Worm (Caenorhabditis elegans) whole organism, L4 larva: ENCODE results near the gene ubc-19.

Source experiments
- D1046.2 ChIP-seq: fragments of 200-800 bp; sonication (Bioruptor generic); IDR thresholded peaks from 2 replicates; pipeline ENCODE4 v1.3.6; 2022; ENCODE audit warnings: missing genetic modification characterization, missing compliant biosample characterization
- F10B5.3 ChIP-seq: sonication (generic microtip); optimal IDR thresholded peaks from 2 replicates; lab custom pipeline; 2016; ENCODE audit warnings: mild to moderate bottlenecking, missing genetic modification characterization, missing compliant biosample characterization
- F37D6.2 ChIP-seq: sonication (generic microtip); optimal IDR thresholded peaks from 2 replicates; lab custom pipeline; 2016; ENCODE audit warnings: mild to moderate bottlenecking, missing genetic modification characterization, missing compliant biosample characterization
- Y75B8A.6 ChIP-seq: fragments of 200-800 bp; sonication (Bioruptor generic); IDR thresholded peaks from 2 replicates; pipeline ENCODE4 v1.3.6; 2022; ENCODE audit warnings: missing genetic modification reagents, missing genetic modification characterization, missing compliant biosample characterization
- ZK337.2 ChIP-seq: fragments of 200-800 bp; sonication (Bioruptor generic); IDR thresholded peaks from 2 replicates; pipeline ENCODE4 v1.3.6; 2022; ENCODE audit warnings: missing genetic modification reagents, missing genetic modification characterization, missing compliant biosample characterization
- ama-1 ChIP-seq: fragments of 150-350 bp; optimal IDR thresholded peaks from 2 replicates; lab custom pipeline; 2014; ENCODE audit warnings: inconsistent platforms, mixed read lengths
- ceh-20 ChIP-seq: fragments of 200-800 bp; sonication (Bioruptor generic); IDR thresholded peaks from 2 replicates; pipeline ENCODE4 v1.3.6; 2022; ENCODE audit warnings: missing genetic modification reagents, missing genetic modification characterization, missing compliant biosample characterization
- ceh-44 ChIP-seq: fragments of 200-800 bp; sonication (Bioruptor generic); IDR thresholded peaks from 2 replicates; pipeline ENCODE4 v1.3.6; 2022; ENCODE audit warnings: missing genetic modification reagents, missing genetic modification characterization, missing compliant biosample characterization
- ceh-62 ChIP-seq: sonication (generic microtip); optimal IDR thresholded peaks from 2 replicates; lab custom pipeline; 2017; ENCODE audit warnings: missing biosample characterization, missing genetic modification characterization
- ces-1 ChIP-seq: fragments of 150-350 bp; sonication (generic microtip); optimal IDR thresholded peaks from 4 replicates; lab custom pipeline; 2014; ENCODE audit warnings: missing biosample characterization, missing genetic modification reagents, missing genetic modification characterization
- ctbp-1 ChIP-seq: fragments of 200-800 bp; sonication (Bioruptor generic); IDR thresholded peaks from 2 replicates; pipeline ENCODE4 v1.3.6; 2022; ENCODE audit warnings: missing genetic modification reagents, missing genetic modification characterization, missing compliant biosample characterization
- daf-16 ChIP-seq, 3 experiments: sonication (generic microtip); optimal IDR thresholded peaks; 2 replicates each; lab custom pipeline; 2016 to 2017; ENCODE audit warnings: missing genetic modification characterization in 3 of 3, missing genetic modification reagents in 3 of 3, mild to moderate bottlenecking in 2 of 3, missing compliant biosample characterization in 2 of 3, missing biosample characterization in 1 of 3, moderate library complexity in 1 of 3
- daf-8 ChIP-seq: fragments of 200-800 bp; sonication (Bioruptor generic); IDR thresholded peaks from 2 replicates; pipeline ENCODE4 v1.3.6; 2022; ENCODE audit warnings: missing genetic modification characterization, missing compliant biosample characterization
- dmd-6 ChIP-seq: fragments of 200-800 bp; sonication (Bioruptor generic); IDR thresholded peaks from 2 replicates; pipeline ENCODE4 v1.3.6; 2022; ENCODE audit warnings: missing genetic modification reagents, missing genetic modification characterization, missing compliant biosample characterization
- dmd-9 ChIP-seq: fragments of 200-800 bp; sonication (Bioruptor generic); IDR thresholded peaks from 2 replicates; pipeline ENCODE4 v1.3.6; 2022; ENCODE audit warnings: missing genetic modification reagents, missing genetic modification characterization, missing compliant biosample characterization
- hlh-11 ChIP-seq: fragments of 200-800 bp; sonication (Bioruptor generic); optimal IDR thresholded peaks from 2 replicates; lab custom pipeline; 2018; ENCODE audit warnings: mild to moderate bottlenecking, missing genetic modification characterization, missing compliant biosample characterization
- lim-7 ChIP-seq: fragments of 200-800 bp; sonication (Bioruptor generic); IDR thresholded peaks from 2 replicates; pipeline ENCODE4 v1.3.6; 2022; ENCODE audit warnings: missing genetic modification characterization, missing compliant biosample characterization
- lin-1 ChIP-seq: fragments of 200-800 bp; sonication (Bioruptor generic); IDR thresholded peaks from 2 replicates; pipeline ENCODE4 v1.3.6; 2022; ENCODE audit warnings: missing genetic modification reagents, missing genetic modification characterization, missing compliant biosample characterization
- lin-39 ChIP-seq: fragments of 150-350 bp; optimal IDR thresholded peaks from 2 replicates; lab custom pipeline; 2014; ENCODE audit warnings: missing biosample characterization, missing genetic modification reagents, missing genetic modification characterization
- lsy-2 ChIP-seq, 2 experiments: fragments of 150-350 bp in 1 of 2; sonication (generic microtip) in 1 of 2; optimal IDR thresholded peaks; 2 replicates each; lab custom pipeline; 2014 to 2017; ENCODE audit warnings: missing biosample characterization in 2 of 2, missing genetic modification characterization in 2 of 2
- madf-9 ChIP-seq: fragments of 200-800 bp; sonication (Bioruptor generic); conservative IDR thresholded peaks from 2 replicates; pipeline ENCODE4 v1.3.6; 2022; ENCODE audit warnings: missing genetic modification reagents, missing genetic modification characterization, missing compliant biosample characterization
- mdt-29 ChIP-seq: fragments of 200-800 bp; sonication (Bioruptor generic); IDR thresholded peaks from 2 replicates; pipeline ENCODE4 v1.3.6; 2022; ENCODE audit warnings: missing genetic modification reagents, missing genetic modification characterization, missing compliant biosample characterization
- mep-1 ChIP-seq: fragments of 150-350 bp; sonication (generic microtip); optimal IDR thresholded peaks from 3 replicates; lab custom pipeline; 2014; ENCODE audit warnings: missing biosample characterization, missing genetic modification characterization
- nhr-10 ChIP-seq: fragments of 150-350 bp; optimal IDR thresholded peaks from 2 replicates; lab custom pipeline; 2014; ENCODE audit warnings: missing biosample characterization, missing genetic modification characterization
- nhr-237 ChIP-seq: sonication (generic microtip); optimal IDR thresholded peaks from 2 replicates; lab custom pipeline; 2017; ENCODE audit warnings: missing biosample characterization, missing genetic modification characterization
- nhr-28 ChIP-seq: fragments of 150-350 bp; optimal IDR thresholded peaks from 2 replicates; lab custom pipeline; 2014; ENCODE audit warnings: missing biosample characterization, missing genetic modification characterization
- nhr-41 ChIP-seq: fragments of 200-800 bp; sonication (Bioruptor generic); IDR thresholded peaks from 2 replicates; pipeline ENCODE4 v1.3.6; 2022; ENCODE audit warnings: missing genetic modification reagents, missing genetic modification characterization, missing compliant biosample characterization
- nhr-48 ChIP-seq: sonication (generic microtip); optimal IDR thresholded peaks from 2 replicates; lab custom pipeline; 2016; ENCODE audit warnings: mild to moderate bottlenecking, missing genetic modification characterization, missing compliant biosample characterization
- nhr-76 ChIP-seq: fragments of 150-350 bp; optimal IDR thresholded peaks from 2 replicates; lab custom pipeline; 2014; ENCODE audit warnings: missing biosample characterization, missing genetic modification characterization
- nhr-77 ChIP-seq: fragments of 150-350 bp; optimal IDR thresholded peaks from 2 replicates; lab custom pipeline; 2014; ENCODE audit warnings: missing biosample characterization, missing genetic modification characterization
- pha-4 ChIP-seq, 2 experiments: fragments of 150-350 bp in 1 of 2; fragments of 200-800 bp in 1 of 2; sonication (Bioruptor generic) in 1 of 2; IDR thresholded peaks in 1 of 2; optimal IDR thresholded peaks in 1 of 2; 2 replicates each; pipeline versions ENCODE4 v1.3.6 to Lab custom; 2014 to 2022; ENCODE audit warnings: missing genetic modification characterization in 2 of 2, missing genetic modification reagents in 2 of 2, missing biosample characterization in 1 of 2, missing compliant biosample characterization in 1 of 2
- php-3 ChIP-seq: fragments of 200-800 bp; sonication (Bioruptor generic); IDR thresholded peaks from 2 replicates; pipeline ENCODE4 v1.3.6; 2022; ENCODE audit warnings: missing genetic modification reagents, missing genetic modification characterization, missing compliant biosample characterization
- pqm-1 ChIP-seq: sonication (generic microtip); optimal IDR thresholded peaks from 2 replicates; lab custom pipeline; 2017; ENCODE audit warnings: missing biosample characterization, missing genetic modification characterization
- saeg-2 ChIP-seq: fragments of 200-800 bp; sonication (Bioruptor generic); IDR thresholded peaks from 2 replicates; pipeline ENCODE4 v1.3.6; 2022; ENCODE audit warnings: missing genetic modification reagents, missing genetic modification characterization, missing compliant biosample characterization
- tag-97 ChIP-seq: fragments of 200-800 bp; sonication (Bioruptor generic); IDR thresholded peaks from 2 replicates; pipeline ENCODE4 v1.3.6; 2022; ENCODE audit warnings: missing genetic modification characterization, missing compliant biosample characterization
- tra-1 ChIP-seq: fragments of 200-800 bp; sonication (Bioruptor generic); IDR thresholded peaks from 2 replicates; pipeline ENCODE4 v1.3.6; 2022; ENCODE audit warnings: missing genetic modification reagents, missing genetic modification characterization, missing compliant biosample characterization
- unc-62 ChIP-seq, 3 experiments: fragments of 150-350 bp in 1 of 3; sonication (generic microtip); optimal IDR thresholded peaks in 2 of 3; peaks in 1 of 3; 1 replicate in 1 of 3; 2 replicates in 2 of 3; lab custom pipeline; 2014 to 2017; ENCODE audit warnings: missing biosample characterization in 3 of 3, missing genetic modification characterization in 3 of 3, missing genetic modification reagents in 3 of 3, missing genotype in 1 of 3
- vab-7 ChIP-seq: fragments of 200-800 bp; sonication (Bioruptor generic); IDR thresholded peaks from 2 replicates; pipeline ENCODE4 v1.3.6; 2022; ENCODE audit warnings: missing genetic modification reagents, missing genetic modification characterization, missing compliant biosample characterization

The ubc-19 gene

ce11 chrV:18705319-18706062 lies 15.9 kb upstream of the ubc-19 start (continued):
- TF ChIP-seq pha-4 (GFP tag; IDR thresholded peaks at IDR 0.05; lab: Robert Waterston, UW) (no peak), pha-4 (tag; optimal IDR thresholded peaks at IDR 0.05; lab: Kevin White, UChicago) (no peak), Y75B8A.6 (GFP tag; lab: Robert Waterston, UW) (no peak), vab-7 (GFP tag; lab: Robert Waterston, UW) (no peak), ces-1 (GFP tag; lab: Kevin White, UChicago) (no peak), F37D6.2 (no peak), dmd-6 (GFP tag; lab: Robert Waterston, UW) (no peak), tag-97 (GFP tag; lab: Robert Waterston, UW) (no peak), madf-9 (no peak), ceh-44 (GFP tag; lab: Robert Waterston, UW) (no peak), ctbp-1 (GFP tag; lab: Robert Waterston, UW) (0 out of 2 replicates have a peak, but pooled peaks have one; percentile 27), nhr-41 (no peak), lsy-2 (tag; optimal IDR thresholded peaks at IDR 0.05; lab: Kevin White, UChicago) (no peak), php-3 (GFP tag; lab: Robert Waterston, UW) (no peak), lin-1 (GFP tag; lab: Robert Waterston, UW) (no peak), tra-1 (GFP tag; lab: Robert Waterston, UW) (0 out of 2 replicates have a peak, but pooled peaks have one; percentile 51), lin-39 (tag; lab: Kevin White, UChicago) (no peak), unc-62 (GFP tag; optimal IDR thresholded peaks at IDR 0.05 in 1 of 2; lab: Kevin White, UChicago) (peak in 1 of 2 experiments; percentile 83), unc-62 (tag; optimal IDR thresholded peaks at IDR 0.05; lab: Kevin White, UChicago) (no peak), nhr-10 (no peak), nhr-48 (tag; lab: Kevin White, UChicago) (no peak), D1046.2 (GFP tag; lab: Robert Waterston, UW) (0 out of 2 replicates have a peak, but pooled peaks have one; percentile 24), ceh-62 (tag; lab: Kevin White, UChicago) (no peak), dmd-9 (peak; percentile 63; the same call in 1 of the 2 replicates)
- TF ChIP-seq, all 104 proteins: peak for 9

ce11 chrV:18701306-18701705 lies 11.7 kb upstream of the ubc-19 start, which contains the start of gene Y69H2.9:
Y69H2.9 (plus strand) TSS chrV:18701538.
- TF ChIP-seq saeg-2 (GFP tag; lab: Robert Waterston, UW) (no peak), F10B5.3 (tag; lab: Kevin White, UChicago) (no peak), nhr-48 (tag; lab: Kevin White, UChicago) (peak; percentile 57), nhr-76 (no peak), nhr-28 (tag; lab: Kevin White, UChicago) (peak; percentile 77), pqm-1 (tag; lab: Kevin White, UChicago) (peak; percentile 79), lin-1 (GFP tag; lab: Robert Waterston, UW) (no peak), ama-1 (lab: Kevin White, UChicago) (no peak), ceh-20 (GFP tag; lab: Robert Waterston, UW) (no peak), lim-7 (no peak), dmd-6 (GFP tag; lab: Robert Waterston, UW) (peak; percentile 52; the same call in 1 of the 2 replicates), daf-16 (GFP tag; optimal IDR thresholded peaks at IDR 0.05; lab: Kevin White, UChicago) (no peak), daf-16 (tag; optimal IDR thresholded peaks at IDR 0.05; lab: Kevin White, UChicago) (peak; percentile 80), nhr-77 (tag; lab: Kevin White, UChicago) (peak; percentile 3), mdt-29 (GFP tag; lab: Robert Waterston, UW) (no peak), hlh-11 (tag; lab: Kevin White, UChicago) (peak; percentile 74), php-3 (GFP tag; lab: Robert Waterston, UW) (no peak), daf-8 (GFP tag; lab: Robert Waterston, UW) (no peak), ZK337.2 (GFP tag; lab: Robert Waterston, UW) (no peak), nhr-237 (tag; lab: Kevin White, UChicago) (no peak), mep-1 (tag; lab: Kevin White, UChicago) (no peak)
